Worm (Caenorhabditis elegans) whole organism, L1 larva: Measurements from ENCODE around the gene Y51H4A.23.

Source experiments
- ama-1 ChIP-seq: fragments of 150-350 bp; optimal IDR thresholded peaks from 2 replicates; lab custom pipeline; 2014
- lir-3 ChIP-seq: sonication (generic microtip); optimal IDR thresholded peaks from 2 replicates; lab custom pipeline; 2016; ENCODE audit warnings: mild to moderate bottlenecking, missing genetic modification characterization, moderate library complexity, missing compliant biosample characterization; ENCODE audit not compliant: poor library complexity
- nhr-77 ChIP-seq: fragments of 150-350 bp; optimal IDR thresholded peaks from 2 replicates; lab custom pipeline; 2014; ENCODE audit warnings: missing biosample characterization, missing genetic modification characterization
- nhr-85 ChIP-seq: sonication (generic microtip); peaks from one replicate; lab custom pipeline; 2016; ENCODE audit warnings: missing genetic modification characterization, inconsistent platforms, missing compliant biosample characterization
- ztf-4 ChIP-seq: fragments of 150-350 bp; optimal IDR thresholded peaks from 2 replicates; lab custom pipeline; 2014; ENCODE audit warnings: missing biosample characterization, missing genetic modification characterization

DNA sequence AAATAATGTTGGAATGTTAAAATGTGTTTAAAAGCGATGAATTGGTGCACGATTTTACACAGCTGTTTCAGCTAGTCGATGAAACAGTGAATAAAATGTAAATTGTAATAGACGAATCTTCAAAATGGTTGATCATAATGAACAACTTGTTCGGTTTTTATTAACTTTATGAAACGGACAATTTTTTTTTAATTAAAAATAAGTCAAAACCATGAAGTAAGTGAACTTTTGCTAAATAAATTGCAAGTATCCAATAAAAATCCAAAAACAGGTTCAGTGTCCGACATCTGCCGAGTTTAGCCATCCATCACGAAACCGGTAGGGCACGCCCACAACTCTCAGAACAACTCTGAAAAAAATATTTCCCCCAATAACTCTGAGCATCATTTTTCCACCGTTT lies 12.4 kb upstream of the Y51H4A.23 start:
- TF ChIP-seq nhr-85 (tag; lab: Kevin White, UChicago) (no peak), lir-3 (tag; lab: Kevin White, UChicago) (no peak), ztf-4 (tag; lab: Kevin White, UChicago) (no peak), ama-1 (lab: Kevin White, UChicago) (no peak), nhr-77 (tag; lab: Kevin White, UChicago) (no peak)
